Worm (Caenorhabditis elegans): ENCODE measurements around the gene C06H5.6.
"Not testable (repeated sequence)": the region's sequence is repeated elsewhere in the genome, so short reads cannot be mapped to it uniquely, and the experiment has no call there.

The C06H5.6 gene

DNA sequence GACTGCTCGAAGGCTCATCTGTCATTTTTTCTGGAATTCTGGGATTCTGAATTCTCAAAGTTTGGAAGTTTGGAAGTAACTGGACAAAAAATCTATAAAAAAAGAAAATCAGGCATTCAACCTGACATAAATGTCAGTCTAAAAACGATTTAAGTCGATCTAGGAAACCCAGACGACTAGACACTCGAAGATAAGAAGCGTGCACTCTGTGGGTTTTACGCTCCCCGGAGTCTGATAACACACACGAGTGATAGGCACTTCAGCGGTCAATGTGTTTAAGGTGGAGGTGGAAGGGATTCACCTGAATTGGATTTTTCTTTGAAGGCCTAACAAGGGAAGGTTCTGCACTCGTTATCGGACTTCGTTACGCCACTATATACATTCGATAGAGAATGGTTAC, at the start of gene C06H5.6:
Gene C06H5.6, minus strand, starts transcription at position 46 of the 400 bp plus-strand sequence.
- no peak for TF ChIP-seq hlh-1 (tag; optimal IDR thresholded peaks at IDR 0.05)
- no peak for TF ChIP-seq drap-1 (GFP tag; optimal IDR thresholded peaks at IDR 0.05)
- TF ChIP-seq sptf-1 (tag; optimal IDR thresholded peaks at IDR 0.05): no peak
- no peak for TF ChIP-seq zip-8 (tag; optimal IDR thresholded peaks at IDR 0.05)
- no peak for TF ChIP-seq unc-62 (GFP tag; optimal IDR thresholded peaks at IDR 0.05)
- no peak for TF ChIP-seq ham-2 (GFP tag; optimal IDR thresholded peaks at IDR 0.05)

DNA sequence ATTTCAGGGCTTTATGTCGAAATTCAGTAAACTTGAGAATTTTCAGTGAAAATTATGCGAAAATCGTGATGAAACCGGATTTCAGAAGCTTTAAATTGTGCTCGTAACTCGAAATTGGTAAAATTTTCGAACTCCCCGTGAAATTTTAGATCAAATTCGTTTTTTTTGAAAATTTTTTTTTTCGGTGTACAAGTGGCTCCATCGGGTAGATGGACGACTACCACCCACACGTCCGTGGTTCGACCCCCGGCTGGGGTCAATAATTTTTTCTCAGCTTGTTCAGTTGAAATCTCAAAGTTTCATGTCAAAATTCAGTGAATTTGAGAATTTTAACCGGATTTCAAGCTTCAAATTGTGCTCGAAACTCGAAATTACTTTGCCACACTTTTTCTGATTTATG, 47.1 kb upstream of the C06H5.6 start:
- TF ChIP-seq nhr-2 (tag; optimal IDR thresholded peaks at IDR 0.05) (no peak), unc-39 (tag; optimal IDR thresholded peaks at IDR 0.05) (no peak), ceh-83 (GFP tag; optimal IDR thresholded peaks at IDR 0.05) (no peak), tbx-8 (GFP tag; optimal IDR thresholded peaks at IDR 0.05) (no peak), lin-32 (GFP tag; optimal IDR thresholded peaks at IDR 0.05) (no peak), mab-5 (tag; optimal IDR thresholded peaks at IDR 0.05) (no peak), sptf-1 (tag; optimal IDR thresholded peaks at IDR 0.05) (no peak)

DNA sequence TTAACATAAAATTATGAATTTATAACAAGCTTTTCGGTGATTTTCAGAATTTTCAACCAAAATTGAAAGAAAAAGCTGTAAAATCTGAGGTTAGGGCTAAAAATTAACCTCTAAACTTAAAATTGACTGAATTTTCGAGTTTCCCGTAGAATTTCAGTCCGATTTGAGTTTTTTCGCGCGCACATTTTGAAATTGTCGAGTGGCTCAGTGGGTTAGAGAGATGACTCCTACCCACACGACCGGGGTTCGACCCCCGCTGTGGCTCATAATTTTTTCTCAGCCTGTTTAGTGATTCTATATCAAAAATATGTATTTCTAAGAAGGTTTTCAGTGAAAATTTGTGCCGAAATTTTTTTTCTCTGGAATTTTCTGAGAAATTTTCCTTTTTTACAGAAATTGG, 43.0 kb upstream of the C06H5.6 start:
- no peak for TF ChIP-seq M03D4.4 (tag; optimal IDR thresholded peaks at IDR 0.05)

DNA sequence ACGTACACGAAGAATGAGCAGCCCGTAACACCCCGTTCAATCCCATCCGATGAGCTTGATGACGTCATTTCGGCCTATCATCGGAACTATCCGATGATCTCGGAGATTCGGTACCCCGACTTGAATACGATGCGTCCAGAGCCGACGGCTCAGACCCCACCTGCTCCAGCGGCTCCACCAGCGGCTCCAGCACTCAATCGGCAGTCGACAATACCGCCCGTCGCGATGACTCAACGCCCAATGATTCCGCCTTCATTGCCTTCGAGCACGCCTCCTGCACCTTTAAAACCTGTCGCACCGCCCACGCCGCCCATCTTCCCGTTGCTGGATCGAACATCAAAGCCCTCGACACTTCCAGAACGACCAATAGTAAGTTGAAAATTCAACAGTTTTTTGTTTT, 39.3 kb upstream of the C06H5.6 start:
- TF ChIP-seq elt-1 (tag; optimal IDR thresholded peaks at IDR 0.05; ENCODE audit: borderline replicate concordance, insufficient read depth) (no peak), zip-8 (tag; optimal IDR thresholded peaks at IDR 0.05) (peak; percentile 30), unc-120 (tag; optimal IDR thresholded peaks at IDR 0.05; ENCODE audit: poor library complexity, severe bottlenecking) (no peak), lin-32 (GFP tag; optimal IDR thresholded peaks at IDR 0.05) (no peak)

DNA sequence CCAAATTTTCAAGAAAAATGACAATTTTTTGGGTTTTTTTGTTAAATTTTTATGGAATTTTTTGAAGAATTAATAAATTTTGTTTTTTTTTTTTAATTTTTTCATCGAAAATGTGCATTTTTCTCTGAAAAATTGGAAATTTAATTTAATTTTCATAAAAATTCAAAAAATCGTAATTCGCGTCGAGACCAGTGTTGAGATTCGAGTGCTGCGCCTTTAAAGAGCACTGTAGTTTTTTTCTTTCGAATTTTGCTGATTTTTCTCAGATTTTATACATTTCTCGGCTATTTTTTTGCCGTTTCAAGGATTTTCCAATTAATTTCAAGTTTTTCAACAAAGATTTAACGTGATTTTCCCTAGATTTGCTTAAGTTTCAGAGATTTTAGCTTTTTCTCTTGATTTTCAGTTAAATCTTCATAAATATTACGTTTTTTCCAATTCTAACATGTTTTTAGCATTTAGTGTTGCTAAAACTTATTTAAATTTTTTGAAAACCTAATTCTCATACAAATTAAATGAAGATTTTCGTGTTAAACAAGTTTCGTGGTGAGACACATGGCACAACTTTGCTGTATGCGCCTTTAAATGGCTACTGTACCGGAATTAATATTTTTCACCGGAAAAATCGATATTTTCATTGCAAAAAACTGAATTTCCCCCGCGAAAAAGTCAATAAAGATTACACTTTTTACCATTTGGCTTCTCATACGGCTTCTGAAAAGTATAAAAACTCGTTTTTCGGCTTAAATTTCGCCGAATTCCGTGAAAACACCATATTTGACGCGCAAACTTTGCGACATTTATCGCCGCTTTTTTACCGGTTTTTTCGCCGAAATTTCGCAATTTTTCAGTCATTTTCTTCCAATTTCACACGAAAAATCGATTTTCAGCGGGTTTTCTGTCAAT, 35.6 kb upstream of the C06H5.6 start, which contains the start of gene usp-50:
Gene usp-50, plus strand, starts transcription at position 822 of the 906 bp plus-strand sequence.
- not testable (repeated sequence) for TF ChIP-seq lin-13, sptf-1, mls-2 (tag; optimal IDR thresholded peaks at IDR 0.05)

DNA sequence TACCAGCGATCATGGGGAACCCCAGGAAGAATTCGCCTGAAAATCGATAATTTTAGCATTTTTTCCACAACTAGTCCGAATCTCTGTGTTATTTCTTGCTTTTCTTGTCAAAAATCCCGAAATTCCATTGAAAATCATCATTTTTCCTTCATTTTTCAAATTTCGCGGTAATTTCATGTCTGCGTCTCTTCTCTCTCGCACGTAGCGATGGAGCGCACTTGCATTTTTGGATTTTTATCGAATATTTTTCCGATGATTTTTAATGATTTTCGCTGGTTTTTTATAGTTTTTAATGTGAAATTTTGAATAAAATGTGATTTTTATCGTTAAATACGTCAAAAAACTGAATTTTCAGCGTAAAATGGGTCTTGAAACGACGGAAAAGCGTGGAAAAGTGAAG, 32.6 kb upstream of the C06H5.6 start, which contains the start of gene E01B7.2:
Gene E01B7.2, plus strand, starts transcription at position 350 of the 400 bp plus-strand sequence.
- no peak for TF ChIP-seq tbx-8 (GFP tag; optimal IDR thresholded peaks at IDR 0.05)
- peak; percentile 57 for TF ChIP-seq pha-4 (tag; optimal IDR thresholded peaks at IDR 0.05)
- TF ChIP-seq ces-1 (GFP tag; optimal IDR thresholded peaks at IDR 0.05): peak; percentile 51
- peak; percentile 86 for TF ChIP-seq ceh-39 (tag; optimal IDR thresholded peaks at IDR 0.05)
- peak; percentile 10 for TF ChIP-seq sptf-1 (tag; optimal IDR thresholded peaks at IDR 0.05)
- peak; percentile 37 for TF ChIP-seq nhr-237 (tag; optimal IDR thresholded peaks at IDR 0.05)
- no peak for TF ChIP-seq ceh-43 (GFP tag; optimal IDR thresholded peaks at IDR 0.05)
- no peak for TF ChIP-seq nhr-12 (tag; optimal IDR thresholded peaks at IDR 0.05)
- TF ChIP-seq mep-1 (tag; optimal IDR thresholded peaks at IDR 0.05): peak; percentile 43
- no peak for TF ChIP-seq flh-1 (GFP tag; optimal IDR thresholded peaks at IDR 0.05)
- peak; percentile 63 for TF ChIP-seq lsy-2 (tag; optimal IDR thresholded peaks at IDR 0.05)
- no peak for TF ChIP-seq unc-62 (GFP tag; optimal IDR thresholded peaks at IDR 0.05)
- peak; percentile 72 for TF ChIP-seq lin-13 (tag; optimal IDR thresholded peaks at IDR 0.05)
- TF ChIP-seq hlh-1 (tag; optimal IDR thresholded peaks at IDR 0.05): peak; percentile 5
- TF ChIP-seq zip-8 (tag; optimal IDR thresholded peaks at IDR 0.05): no peak
- no peak for TF ChIP-seq elt-3 (tag; optimal IDR thresholded peaks at IDR 0.05)

DNA sequence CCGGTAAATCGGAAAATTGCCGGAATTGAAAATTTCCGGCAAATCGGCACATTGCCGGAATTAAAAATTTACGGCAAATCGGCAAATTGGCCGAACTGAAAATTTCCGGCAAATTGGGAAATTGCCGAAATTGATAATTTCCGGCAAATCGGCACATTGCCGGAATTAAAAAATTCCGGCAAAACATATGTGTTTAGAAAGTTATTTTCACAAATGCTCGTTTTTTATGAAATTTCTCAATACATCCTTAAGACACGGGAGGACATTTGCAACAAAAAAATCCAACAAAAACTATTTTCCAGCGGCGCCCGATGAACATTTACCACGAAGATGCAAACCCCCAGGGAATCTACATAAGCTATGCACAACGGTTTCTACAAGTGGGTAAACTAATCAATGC, 29.9 kb upstream of the C06H5.6 start, which contains the start of gene C06H5.8:
Gene C06H5.8, plus strand, starts transcription at position 301 of the 400 bp plus-strand sequence.
- TF ChIP-seq drap-1 (GFP tag; optimal IDR thresholded peaks at IDR 0.05): peak; percentile 14
- no peak for TF ChIP-seq snpc-4 (tag; optimal IDR thresholded peaks at IDR 0.05)

All from whole organism, mixed stage, embryonic.